Worm (Caenorhabditis elegans) whole organism, midembryonic: ENCODE measurements around the gene jkk-1.

Experiments used
- T22C8.4 ChIP-seq: fragments of 200-800 bp; sonication (Bioruptor generic); IDR thresholded peaks from 2 replicates; pipeline ENCODE4 v1.3.6; 2022; ENCODE audit warnings: missing genetic modification characterization, missing compliant biosample characterization
- cog-1 ChIP-seq: sonication (generic microtip); optimal IDR thresholded peaks from 2 replicates; lab custom pipeline; 2016; ENCODE audit warnings: missing genetic modification characterization, missing compliant biosample characterization
- flt-1 ChIP-seq: fragments of 200-800 bp; sonication (Bioruptor generic); IDR thresholded peaks from 2 replicates; pipeline ENCODE4 v1.3.6; 2022; ENCODE audit warnings: missing genetic modification characterization, missing compliant biosample characterization
- klf-2 ChIP-seq: fragments of 200-800 bp; sonication (Bioruptor generic); conservative IDR thresholded peaks from 2 replicates; pipeline ENCODE4 v1.3.6; 2022; ENCODE audit warnings: missing genetic modification reagents, missing genetic modification characterization, missing compliant biosample characterization
- med-1 ChIP-seq: sonication (generic microtip); optimal IDR thresholded peaks from 2 replicates; lab custom pipeline; 2017; ENCODE audit warnings: missing genetic modification characterization, mild to moderate bottlenecking, missing compliant biosample characterization, antibody characterized with exemption, missing genetic modification reagents; ENCODE audit not compliant: insufficient read depth
- ref-1 ChIP-seq: fragments of 200-800 bp; sonication (Bioruptor generic); conservative IDR thresholded peaks from 2 replicates; pipeline ENCODE4 v1.3.6; 2022; ENCODE audit warnings: missing genetic modification reagents, missing genetic modification characterization, missing compliant biosample characterization
- tab-1 ChIP-seq: fragments of 200-800 bp; sonication (Bioruptor generic); IDR thresholded peaks from 2 replicates; pipeline ENCODE4 v1.3.6; 2022; ENCODE audit warnings: missing genetic modification characterization, missing compliant biosample characterization
- ztf-23 ChIP-seq: fragments of 200-800 bp; sonication (Bioruptor generic); IDR thresholded peaks from 2 replicates; pipeline ENCODE4 v1.3.6; 2022; ENCODE audit warnings: missing genetic modification reagents, missing genetic modification characterization, missing compliant biosample characterization
- ztf-29 ChIP-seq: fragments of 200-800 bp; sonication (Bioruptor generic); IDR thresholded peaks from 2 replicates; pipeline ENCODE4 v1.3.6; 2022; ENCODE audit warnings: missing genetic modification reagents, missing genetic modification characterization, missing compliant biosample characterization

The jkk-1 gene

ce11 chrX:5339357-5339756 is 28.9 kb upstream of the jkk-1 start:
- TF ChIP-seq ref-1 (GFP tag; lab: Robert Waterston, UW) = no peak
- no peak for TF ChIP-seq klf-2 (GFP tag; lab: Robert Waterston, UW)

ce11 chrX:5339889-5340288 is 28.4 kb upstream of the jkk-1 start, which contains the start of gene C26B9.2:
TSS of gene C26B9.2 (plus strand) at chrX:5340189.
- no peak for TF ChIP-seq ztf-29 (GFP tag; lab: Robert Waterston, UW)
- TF ChIP-seq klf-2 (GFP tag; lab: Robert Waterston, UW) = no peak

ce11 chrX:5342007-5342406 is 26.3 kb upstream of the jkk-1 start, which contains the start of gene C26B9.7:
TSS of gene C26B9.7 (plus strand) at chrX:5342307.
- TF ChIP-seq ztf-29 (GFP tag; lab: Robert Waterston, UW) (no peak), med-1 (GFP tag; lab: Kevin White, UChicago) (no peak), cog-1 (tag; lab: Kevin White, UChicago) (no peak), klf-2 (GFP tag; lab: Robert Waterston, UW) (no peak), tab-1 (no peak), flt-1 (GFP tag; lab: Robert Waterston, UW) (no peak)

ce11 chrX:5344287-5344686 is 24.0 kb upstream of the jkk-1 start, which contains the start of gene C26B9.1:
TSS of gene C26B9.1 (plus strand) at chrX:5344587.
- TF ChIP-seq cog-1 (tag; lab: Kevin White, UChicago) (no peak), T22C8.4 (GFP tag; lab: Robert Waterston, UW) (no peak), ref-1 (GFP tag; lab: Robert Waterston, UW) (no peak), med-1 (GFP tag; lab: Kevin White, UChicago) (no peak), ztf-23 (no peak), tab-1 (no peak), flt-1 (GFP tag; lab: Robert Waterston, UW) (no peak), ztf-29 (GFP tag; lab: Robert Waterston, UW) (no peak), klf-2 (GFP tag; lab: Robert Waterston, UW) (no peak)

- TF ChIP-seq cog-1 (tag; lab: Kevin White, UChicago) (no peak), T22C8.4 (GFP tag; lab: Robert Waterston, UW) (no peak)
Measured at ce11 chrX:5346303-5346702, 22.0 kb upstream of the jkk-1 start.

- TF ChIP-seq ref-1 (GFP tag; lab: Robert Waterston, UW) (no peak), ztf-29 (GFP tag; lab: Robert Waterston, UW) (no peak), klf-2 (GFP tag; lab: Robert Waterston, UW) (no peak), ztf-23 (no peak), med-1 (GFP tag; lab: Kevin White, UChicago) (no peak), flt-1 (GFP tag; lab: Robert Waterston, UW) (no peak), T22C8.4 (GFP tag; lab: Robert Waterston, UW) (no peak), cog-1 (tag; lab: Kevin White, UChicago) (no peak), tab-1 (no peak)
Measured at ce11 chrX:5347856-5348255, 20.4 kb upstream of the jkk-1 start.

- TF ChIP-seq klf-2 (GFP tag; lab: Robert Waterston, UW) (no peak), ztf-23 (no peak), T22C8.4 (GFP tag; lab: Robert Waterston, UW) (no peak), ztf-29 (GFP tag; lab: Robert Waterston, UW) (no peak), ref-1 (GFP tag; lab: Robert Waterston, UW) (no peak), tab-1 (no peak), flt-1 (GFP tag; lab: Robert Waterston, UW) (no peak), cog-1 (tag; lab: Kevin White, UChicago) (no peak), med-1 (GFP tag; lab: Kevin White, UChicago) (no peak)
Measured at ce11 chrX:5348529-5349148, 19.6 kb upstream of the jkk-1 start, which contains the start of gene syx-3. TSS of gene syx-3 (plus strand) at chrX:5349098.

- peak; percentile 57; the same call in 1 of the 2 replicates for TF ChIP-seq flt-1 (GFP tag; lab: Robert Waterston, UW)
- no peak for TF ChIP-seq tab-1
- TF ChIP-seq klf-2 (GFP tag; lab: Robert Waterston, UW) = 0 out of 2 replicates have a peak, but pooled peaks have one; percentile 9
- peak; percentile 72; the same call in 1 of the 2 replicates for TF ChIP-seq ztf-23
- no peak for TF ChIP-seq cog-1 (tag; lab: Kevin White, UChicago)
Measured at ce11 chrX:5354022-5354876, 14.0 kb upstream of the jkk-1 start, which contains the start of gene pfn-2. TSS of gene pfn-2 (minus strand) at chrX:5354072.

- no peak for TF ChIP-seq med-1 (GFP tag; lab: Kevin White, UChicago)
- no peak for TF ChIP-seq cog-1 (tag; lab: Kevin White, UChicago)
- no peak for TF ChIP-seq flt-1 (GFP tag; lab: Robert Waterston, UW)
- no peak for TF ChIP-seq tab-1
- TF ChIP-seq ztf-23 = no peak
- TF ChIP-seq ref-1 (GFP tag; lab: Robert Waterston, UW) = no peak
- TF ChIP-seq ztf-29 (GFP tag; lab: Robert Waterston, UW) = no peak
- TF ChIP-seq klf-2 (GFP tag; lab: Robert Waterston, UW) = no peak
Measured at ce11 chrX:5355253-5355652, 13.0 kb upstream of the jkk-1 start.

ce11 chrX:5360682-5361081 is 7.6 kb upstream of the jkk-1 start:
- no peak for TF ChIP-seq med-1 (GFP tag; lab: Kevin White, UChicago)
- TF ChIP-seq cog-1 (tag; lab: Kevin White, UChicago) = peak; percentile 23
